Fruit fly (Drosophila melanogaster): ENCODE data around the gene CG42780.

The CG42780 gene

dm6 chrX:7323649-7324511 is 8.1 kb downstream of the CG42780 start, which contains the start of the genes Atg5 and Dok (continued):
- no peak for TF ChIP-seq CG8290 (GFP tag; optimal IDR thresholded peaks at IDR 0.05)
- peak in 1 of 2 experiments; percentile 70 for TF ChIP-seq CG8290 (tag; optimal IDR thresholded peaks at IDR 0.05)
- TF ChIP-seq chif (GFP tag; optimal IDR thresholded peaks at IDR 0.05), result no peak
- TF ChIP-seq CG13624 (GFP tag; optimal IDR thresholded peaks at IDR 0.05), result no peak
- TF ChIP-seq ttk (GFP tag; IDR thresholded peaks at IDR 0.05), result no peak
- TF ChIP-seq Taf1 (GFP tag; IDR thresholded peaks at IDR 0.05), result no peak
- no peak for TF ChIP-seq CG7556 (GFP tag; optimal IDR thresholded peaks at IDR 0.05)
- TF ChIP-seq ATbp (GFP tag; optimal IDR thresholded peaks at IDR 0.05), result no peak
- peak; percentile 72 for TF ChIP-seq slbo (GFP tag; IDR thresholded peaks at IDR 0.05)
- TF ChIP-seq BEAF-32 (GFP tag; optimal IDR thresholded peaks at IDR 0.05), result peak; percentile 81
- TF ChIP-seq CG15479 (GFP tag; optimal IDR thresholded peaks at IDR 0.05), result peak; percentile 59
- TF ChIP-seq pho (GFP tag; optimal IDR thresholded peaks at IDR 0.05), result no peak
- no peak for TF ChIP-seq Dip2 (GFP tag; IDR thresholded peaks at IDR 0.05)
- no peak for TF ChIP-seq corto (GFP tag; optimal IDR thresholded peaks at IDR 0.05)
- peak; percentile 56; the same call in 1 of the 2 replicates for TF ChIP-seq inv (GFP tag; IDR thresholded peaks at IDR 0.05; ENCODE audit: partially characterized antibody)
- peak; percentile 44 for TF ChIP-seq CG13424 (tag; optimal IDR thresholded peaks at IDR 0.05)
- no peak for TF ChIP-seq Lpt (GFP tag; optimal IDR thresholded peaks at IDR 0.05)
- peak; percentile 26 for TF ChIP-seq HLH54F (GFP tag; optimal IDR thresholded peaks at IDR 0.05)
- TF ChIP-seq dan (GFP tag; IDR thresholded peaks at IDR 0.05), result no peak
- TF ChIP-seq Hsf (GFP tag; optimal IDR thresholded peaks at IDR 0.05), result no peak
- TF ChIP-seq Lhr (GFP tag; optimal IDR thresholded peaks at IDR 0.05), result peak; percentile 61
- TF ChIP-seq tx (GFP tag; optimal IDR thresholded peaks at IDR 0.05), result peak; percentile 2
- TF ChIP-seq H15 (GFP tag; IDR thresholded peaks at IDR 0.05), result no peak; the same call in 2 of the 3 replicates
- TF ChIP-seq zen (tag; optimal IDR thresholded peaks at IDR 0.05), result no peak
- TF ChIP-seq Atf6 (GFP tag; IDR thresholded peaks at IDR 0.05), result no peak
- no peak for TF ChIP-seq eyg (GFP tag; optimal IDR thresholded peaks at IDR 0.05)
- no peak for TF ChIP-seq CG9876 (GFP tag; optimal IDR thresholded peaks at IDR 0.05)
- TF ChIP-seq Sin3A (optimal IDR thresholded peaks at IDR 0.05), result no peak
- TF ChIP-seq cg (GFP tag; optimal IDR thresholded peaks at IDR 0.05), result no peak
- TF ChIP-seq CG31224 (GFP tag; IDR thresholded peaks at IDR 0.05), result no peak
- TF ChIP-seq CG1832 (GFP tag; optimal IDR thresholded peaks at IDR 0.05), result no peak
- no peak for TF ChIP-seq HLH3B (GFP tag; IDR thresholded peaks at IDR 0.05)
- TF ChIP-seq D19A (tag; optimal IDR thresholded peaks at IDR 0.05), result no peak
- peak; percentile 66 for TF ChIP-seq CG4617 (GFP tag; optimal IDR thresholded peaks at IDR 0.05; ENCODE audit: borderline replicate concordance)
- peak; percentile 67 for TF ChIP-seq CG6791 (GFP tag; IDR thresholded peaks at IDR 0.05; ENCODE audit: partially characterized antibody)
- TF ChIP-seq GATAe (GFP tag; conservative IDR thresholded peaks at IDR 0.05), result 0 out of 2 replicates have a peak, but pooled peaks have one; percentile 12
- no peak for TF ChIP-seq Dip3 (GFP tag; optimal IDR thresholded peaks at IDR 0.05)
- TF ChIP-seq Blimp-1 (GFP tag; optimal IDR thresholded peaks at IDR 0.05), result no peak
- peak; percentile 40 for TF ChIP-seq Hr3 (GFP tag; optimal IDR thresholded peaks at IDR 0.05)
- no peak for TF ChIP-seq hkb (optimal IDR thresholded peaks at IDR 0.05)
- no peak for TF ChIP-seq hkb (GFP tag; IDR thresholded peaks at IDR 0.05)
- peak; percentile 60 for TF ChIP-seq Opbp (GFP tag; IDR thresholded peaks at IDR 0.05; ENCODE audit: partially characterized antibody)
- TF ChIP-seq gcm2 (GFP tag; optimal IDR thresholded peaks at IDR 0.05), result no peak
- TF ChIP-seq ci (GFP tag; IDR thresholded peaks at IDR 0.05), result 0 out of 3 replicates have a peak, but pooled peaks have one; percentile 24
- no peak for TF ChIP-seq C15 (GFP tag; IDR thresholded peaks at IDR 0.05)
- peak; percentile 16 for TF ChIP-seq CG17359 (tag; optimal IDR thresholded peaks at IDR 0.05)
- TF ChIP-seq CG4854 (GFP tag; optimal IDR thresholded peaks at IDR 0.05), result no peak
- TF ChIP-seq fd96Cb (tag; optimal IDR thresholded peaks at IDR 0.05), result no peak
- no peak for TF ChIP-seq bsh (GFP tag; optimal IDR thresholded peaks at IDR 0.05)
- no peak for TF ChIP-seq Neu2 (GFP tag; optimal IDR thresholded peaks at IDR 0.05; ENCODE audit: borderline replicate concordance)
